Worm (Caenorhabditis elegans) whole organism, L3 larva: ENCODE results near the gene F19G12.4.

Source experiments
- aly-2 ChIP-seq: fragments of 150-350 bp; optimal IDR thresholded peaks from 2 replicates; lab custom pipeline; 2014; ENCODE audit warnings: missing biosample characterization, missing genetic modification characterization
- egl-27 ChIP-seq: sonication (generic microtip); optimal IDR thresholded peaks from 4 replicates; lab custom pipeline; 2017; ENCODE audit warnings: missing biosample characterization, missing genetic modification reagents, missing genetic modification characterization
- lin-39 ChIP-seq: fragments of 150-350 bp; optimal IDR thresholded peaks from 2 replicates; lab custom pipeline; 2018; ENCODE audit warnings: missing biosample characterization, missing genetic modification reagents, missing genetic modification characterization

DNA sequence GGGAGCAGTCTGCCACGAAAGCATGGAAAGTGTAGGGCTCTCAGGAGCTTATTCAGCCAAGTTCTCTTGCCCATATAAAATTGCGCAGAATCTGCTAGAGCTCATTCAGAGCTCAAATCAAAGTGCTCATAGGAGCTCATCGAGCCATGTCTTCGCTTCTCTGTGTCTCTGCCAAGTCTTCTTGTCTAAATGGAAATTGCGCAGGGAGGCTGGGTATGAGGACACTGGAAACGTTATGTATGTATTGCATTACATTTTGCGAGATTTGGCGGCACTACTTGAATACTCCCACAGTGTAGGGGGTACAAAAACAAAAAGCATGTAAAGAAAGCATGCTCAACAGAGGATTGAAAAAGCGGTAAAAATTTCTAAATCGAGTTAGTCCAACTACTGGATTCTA lies 20.0 kb downstream of the F19G12.4 start:
- TF ChIP-seq aly-2 (no peak), egl-27 (no peak), lin-39 (tag; lab: Kevin White, UChicago) (peak; percentile 19)
